ENCODE assay signal across 6 worm cellular contexts in genomic region chrX:6522634-6523070, ce11.
TF ChIP-seq lines count a peak whose summit lies in the region.

No protein-coding gene starts in this region.

TF ChIP-seq in whole organism, L1 larva, 84 proteins besides CTCF, POLR2A, EP300 and RAD21:
- TF ChIP-seq hpl-2 (GFP tag; optimal IDR thresholded peaks at IDR 0.05; lab: Kevin White, UChicago) (peak; percentile 44), zag-1 (tag; optimal IDR thresholded peaks at IDR 0.05; lab: Kevin White, UChicago) (no peak), ceh-90 (tag; optimal IDR thresholded peaks at IDR 0.05; lab: Kevin White, UChicago) (no peak), elt-2 (tag; optimal IDR thresholded peaks at IDR 0.05; lab: Kevin White, UChicago) (peak; percentile 84), nhr-71 (tag; optimal IDR thresholded peaks at IDR 0.05; lab: Kevin White, UChicago) (peak; percentile 26), isw-1 (GFP tag; IDR thresholded peaks at IDR 0.05; lab: Robert Waterston, UW) (no peak), efl-1 (optimal IDR thresholded peaks at IDR 0.05; lab: Kevin White, UChicago) (no peak), efl-1 (GFP tag; optimal IDR thresholded peaks at IDR 0.05 in 1 of 2; lab: Kevin White, UChicago) (peak in 1 of 2 experiments; percentile 30), nhr-90 (tag; optimal IDR thresholded peaks at IDR 0.05; lab: Kevin White, UChicago; ENCODE audit: poor library complexity) (no peak), swsn-7 (tag; optimal IDR thresholded peaks at IDR 0.05; lab: Kevin White, UChicago) (no peak), zip-4 (GFP tag; optimal IDR thresholded peaks at IDR 0.05; lab: Kevin White, UChicago) (no peak), lin-14 (GFP tag; optimal IDR thresholded peaks at IDR 0.05; lab: Kevin White, UChicago) (no peak), unc-86 (tag; optimal IDR thresholded peaks at IDR 0.05; lab: Kevin White, UChicago) (no peak)

TF ChIP-seq in whole organism, L2 larva, 48 proteins besides CTCF, POLR2A, EP300 and RAD21 (continues in another document):
- no peak for TF ChIP-seq dmd-4 (tag; optimal IDR thresholded peaks at IDR 0.05; lab: Kevin White, UChicago)
- no peak for TF ChIP-seq alr-1 (tag; optimal IDR thresholded peaks at IDR 0.05; lab: Kevin White, UChicago)
- TF ChIP-seq ceh-16 (tag; optimal IDR thresholded peaks at IDR 0.05; lab: Kevin White, UChicago), result no peak
- TF ChIP-seq unc-62 (GFP tag; optimal IDR thresholded peaks at IDR 0.05; lab: Kevin White, UChicago), result no peak
- no peak for TF ChIP-seq aly-2 (tag; optimal IDR thresholded peaks at IDR 0.05; lab: Kevin White, UChicago)
- no peak for TF ChIP-seq zag-1 (tag; optimal IDR thresholded peaks at IDR 0.05; lab: Kevin White, UChicago)
- no peak for TF ChIP-seq egl-27 (tag; optimal IDR thresholded peaks at IDR 0.05; lab: Kevin White, UChicago)
- no peak for TF ChIP-seq peb-1 (tag; optimal IDR thresholded peaks at IDR 0.05; lab: Kevin White, UChicago)
- TF ChIP-seq fos-1 (tag; optimal IDR thresholded peaks at IDR 0.05; lab: Kevin White, UChicago), result peak; percentile 37
- TF ChIP-seq nhr-77 (tag; optimal IDR thresholded peaks at IDR 0.05; lab: Kevin White, UChicago), result no peak
- TF ChIP-seq mdl-1 (tag; optimal IDR thresholded peaks at IDR 0.05; lab: Kevin White, UChicago), result no peak
- no peak for TF ChIP-seq unc-55 (GFP tag; optimal IDR thresholded peaks at IDR 0.05; lab: Kevin White, UChicago)
- no peak for TF ChIP-seq lsy-2 (tag; optimal IDR thresholded peaks at IDR 0.05; lab: Kevin White, UChicago)
- no peak for TF ChIP-seq ZK546.5 (tag; optimal IDR thresholded peaks at IDR 0.05; lab: Kevin White, UChicago)
- peak; percentile 22 for TF ChIP-seq crh-2 (tag; optimal IDR thresholded peaks at IDR 0.05; lab: Kevin White, UChicago)
- no peak for TF ChIP-seq nhr-237 (tag; optimal IDR thresholded peaks at IDR 0.05; lab: Kevin White, UChicago)
- TF ChIP-seq ceh-82 (tag; optimal IDR thresholded peaks at IDR 0.05; lab: Kevin White, UChicago), result no peak

TF ChIP-seq in whole organism, L3 larva, 47 proteins besides CTCF, POLR2A, EP300 and RAD21:
- no peak for TF ChIP-seq unc-39 (tag; optimal IDR thresholded peaks at IDR 0.05; lab: Kevin White, UChicago)
- no peak for TF ChIP-seq nhr-23 (tag; optimal IDR thresholded peaks at IDR 0.05; lab: Kevin White, UChicago)
- TF ChIP-seq pqm-1 (tag; optimal IDR thresholded peaks at IDR 0.05; lab: Kevin White, UChicago), result peak; percentile 90
- TF ChIP-seq mml-1 (tag; optimal IDR thresholded peaks at IDR 0.05; lab: Kevin White, UChicago), result no peak
- TF ChIP-seq nhr-237 (tag; optimal IDR thresholded peaks at IDR 0.05; lab: Kevin White, UChicago), result no peak
- TF ChIP-seq snpc-4 (tag; optimal IDR thresholded peaks at IDR 0.05; lab: Kevin White, UChicago), result no peak
- peak; percentile 59 for TF ChIP-seq jun-1 (tag; optimal IDR thresholded peaks at IDR 0.05; lab: Kevin White, UChicago)
- TF ChIP-seq tbx-2 (tag; optimal IDR thresholded peaks at IDR 0.05; lab: Kevin White, UChicago), result no peak
- peak; percentile 15 for TF ChIP-seq ama-1 (optimal IDR thresholded peaks at IDR 0.05; lab: Kevin White, UChicago)
- peak; percentile 93 for TF ChIP-seq elt-2 (tag; optimal IDR thresholded peaks at IDR 0.05; lab: Kevin White, UChicago)
- TF ChIP-seq pha-4 (tag; optimal IDR thresholded peaks at IDR 0.05; lab: Kevin White, UChicago), result peak; percentile 36

TF ChIP-seq in whole organism, L4 larva, 104 proteins besides CTCF, POLR2A, EP300 and RAD21 (continues in another document):
- TF ChIP-seq mdl-1 (tag; optimal IDR thresholded peaks at IDR 0.05; lab: Kevin White, UChicago), result no peak
- TF ChIP-seq pha-4 (GFP tag; IDR thresholded peaks at IDR 0.05; lab: Robert Waterston, UW), result 0 out of 2 replicates have a peak, but pooled peaks have one; percentile 36
- TF ChIP-seq pha-4 (tag; optimal IDR thresholded peaks at IDR 0.05; lab: Kevin White, UChicago), result no peak
- TF ChIP-seq hlh-11 (tag; optimal IDR thresholded peaks at IDR 0.05; lab: Kevin White, UChicago), result peak; percentile 83
- no peak for TF ChIP-seq nhr-111 (GFP tag; optimal IDR thresholded peaks at IDR 0.05; lab: Kevin White, UChicago)
- no peak for TF ChIP-seq lin-29 (GFP tag; IDR thresholded peaks at IDR 0.05; lab: Robert Waterston, UW)
- TF ChIP-seq arid-1 (GFP tag; conservative IDR thresholded peaks at IDR 0.05; lab: Robert Waterston, UW), result no peak; the same call in 1 of the 2 replicates
- no peak for TF ChIP-seq lim-7 (GFP tag; IDR thresholded peaks at IDR 0.05; lab: Robert Waterston, UW)
- TF ChIP-seq ama-1 (optimal IDR thresholded peaks at IDR 0.05; lab: Kevin White, UChicago), result no peak
- peak; percentile 47 for TF ChIP-seq nhr-48 (tag; optimal IDR thresholded peaks at IDR 0.05; lab: Kevin White, UChicago)
- no peak for TF ChIP-seq F10B5.3 (tag; optimal IDR thresholded peaks at IDR 0.05; lab: Kevin White, UChicago)
- no peak for TF ChIP-seq F37D6.2 (tag; optimal IDR thresholded peaks at IDR 0.05; lab: Kevin White, UChicago)
- no peak for TF ChIP-seq ZK546.5 (tag; optimal IDR thresholded peaks at IDR 0.05; lab: Kevin White, UChicago)
- no peak for TF ChIP-seq Y5F2A.4 (GFP tag; optimal IDR thresholded peaks at IDR 0.05; lab: Kevin White, UChicago)
- no peak for TF ChIP-seq jun-1 (tag; optimal IDR thresholded peaks at IDR 0.05; lab: Kevin White, UChicago)
- no peak for TF ChIP-seq Y105C5A.15 (GFP tag; IDR thresholded peaks at IDR 0.05; lab: Robert Waterston, UW)
- TF ChIP-seq lin-39 (tag; optimal IDR thresholded peaks at IDR 0.05; lab: Kevin White, UChicago), result no peak
- no peak for TF ChIP-seq nhr-6 (tag; optimal IDR thresholded peaks at IDR 0.05; lab: Kevin White, UChicago)
- no peak for TF ChIP-seq ceh-44 (GFP tag; IDR thresholded peaks at IDR 0.05; lab: Robert Waterston, UW)
- TF ChIP-seq ceh-20 (GFP tag; IDR thresholded peaks at IDR 0.05; lab: Robert Waterston, UW), result peak; percentile 38; the same call in 1 of the 2 replicates

TF ChIP-seq in whole organism, late embryonic, 69 proteins besides CTCF, POLR2A, EP300 and RAD21:
- peak; percentile 73 for TF ChIP-seq elt-2 (tag; optimal IDR thresholded peaks at IDR 0.05; lab: Kevin White, UChicago)
- no peak for TF ChIP-seq tbx-7 (tag; optimal IDR thresholded peaks at IDR 0.05; lab: Kevin White, UChicago)
- TF ChIP-seq mec-3 (tag; optimal IDR thresholded peaks at IDR 0.05; lab: Kevin White, UChicago; ENCODE audit: borderline replicate concordance), result no peak
- no peak for TF ChIP-seq Y22D7AL.16 (tag; optimal IDR thresholded peaks at IDR 0.05; lab: Kevin White, UChicago)
TF ChIP-seq in whole organism, late embryonic: peak in this region for 1.

TF ChIP-seq in whole organism, young adult, 124 proteins besides CTCF, POLR2A, EP300 and RAD21 (continues in another document):
- no peak for TF ChIP-seq let-526 (GFP tag; IDR thresholded peaks at IDR 0.05; lab: Robert Waterston, UW)
- TF ChIP-seq cebp-2 (GFP tag; IDR thresholded peaks at IDR 0.05; lab: Robert Waterston, UW), result 0 out of 2 replicates have a peak, but pooled peaks have one; percentile 81
- TF ChIP-seq snpc-1.3 (tag; optimal IDR thresholded peaks at IDR 0.05; lab: Kevin White, UChicago; ENCODE audit: insufficient read depth), result no peak
- peak; percentile 36; the same call in 1 of the 2 replicates for TF ChIP-seq hsf-1 (GFP tag; IDR thresholded peaks at IDR 0.05; lab: Robert Waterston, UW)
- peak; percentile 35; the same call in 1 of the 2 replicates for TF ChIP-seq hmg-1.2 (GFP tag; IDR thresholded peaks at IDR 0.05; lab: Robert Waterston, UW)
- no peak for TF ChIP-seq lsy-27 (tag; optimal IDR thresholded peaks at IDR 0.05; lab: Kevin White, UChicago; ENCODE audit: borderline replicate concordance, insufficient read depth)
- no peak for TF ChIP-seq B0019.2 (GFP tag; conservative IDR thresholded peaks at IDR 0.05; lab: Robert Waterston, UW)
- no peak for TF ChIP-seq sptf-2 (GFP tag; optimal IDR thresholded peaks at IDR 0.05; lab: Kevin White, UChicago)
- no peak for TF ChIP-seq ceh-91 (GFP tag; IDR thresholded peaks at IDR 0.05; lab: Robert Waterston, UW)
- TF ChIP-seq ztf-6 (GFP tag; IDR thresholded peaks at IDR 0.05; lab: Robert Waterston, UW), result no peak
- TF ChIP-seq F52B5.7 (tag; optimal IDR thresholded peaks at IDR 0.05; lab: Kevin White, UChicago), result no peak
- no peak; the same call in 1 of the 2 replicates for TF ChIP-seq egl-44 (GFP tag; IDR thresholded peaks at IDR 0.05; lab: Robert Waterston, UW)
- TF ChIP-seq zim-3 (tag; optimal IDR thresholded peaks at IDR 0.05; lab: Kevin White, UChicago), result no peak
- TF ChIP-seq D2030.7 (GFP tag; IDR thresholded peaks at IDR 0.05; lab: Robert Waterston, UW), result no peak
- TF ChIP-seq nhr-27 (tag; optimal IDR thresholded peaks at IDR 0.05; lab: Kevin White, UChicago), result no peak
- TF ChIP-seq sdz-38 (tag; optimal IDR thresholded peaks at IDR 0.05; lab: Kevin White, UChicago), result no peak
- TF ChIP-seq lin-35 (GFP tag; optimal IDR thresholded peaks at IDR 0.05; lab: Kevin White, UChicago), result no peak
- TF ChIP-seq ama-1 (optimal IDR thresholded peaks at IDR 0.05; lab: Kevin White, UChicago), result peak; percentile 15
- no peak for TF ChIP-seq ama-1 (GFP tag; optimal IDR thresholded peaks at IDR 0.05; lab: Kevin White, UChicago)
- no peak for TF ChIP-seq F57C9.4 (tag; optimal IDR thresholded peaks at IDR 0.05; lab: Kevin White, UChicago)
- TF ChIP-seq rcor-1 (GFP tag; IDR thresholded peaks at IDR 0.05; lab: Robert Waterston, UW), result no peak
- TF ChIP-seq him-1 (tag; optimal IDR thresholded peaks at IDR 0.05; lab: Kevin White, UChicago), result no peak
- TF ChIP-seq madf-3 (GFP tag; IDR thresholded peaks at IDR 0.05; lab: Robert Waterston, UW), result 0 out of 2 replicates have a peak, but pooled peaks have one; percentile 79
- peak; percentile 7 for TF ChIP-seq lin-40 (tag; optimal IDR thresholded peaks at IDR 0.05; lab: Kevin White, UChicago)
- TF ChIP-seq ets-4 (GFP tag; optimal IDR thresholded peaks at IDR 0.05; lab: Kevin White, UChicago), result peak; percentile 41
- no peak for TF ChIP-seq F57A8.1 (GFP tag; optimal IDR thresholded peaks at IDR 0.05; lab: Kevin White, UChicago)
- TF ChIP-seq Y67H2A.10 (GFP tag; conservative IDR thresholded peaks at IDR 0.05; lab: Robert Waterston, UW), result no peak
- no peak for TF ChIP-seq nhr-179 (tag; optimal IDR thresholded peaks at IDR 0.05; lab: Kevin White, UChicago)
- TF ChIP-seq tbp1 (GFP tag; optimal IDR thresholded peaks at IDR 0.05; lab: Kevin White, UChicago), result no peak
- TF ChIP-seq pha-4 (tag; optimal IDR thresholded peaks at IDR 0.05; lab: Kevin White, UChicago), result peak; percentile 8
- TF ChIP-seq ztf-25 (GFP tag; IDR thresholded peaks at IDR 0.05; lab: Robert Waterston, UW), result no peak
- TF ChIP-seq let-607 (tag; optimal IDR thresholded peaks at IDR 0.05; lab: Kevin White, UChicago), result peak; percentile 51 to 59
- no peak for TF ChIP-seq attf-3 (GFP tag; conservative IDR thresholded peaks at IDR 0.05; lab: Robert Waterston, UW)
- TF ChIP-seq pbrm-1 (GFP tag; IDR thresholded peaks at IDR 0.05; lab: Robert Waterston, UW), result peak; percentile 45
- TF ChIP-seq F10E7.11 (tag; optimal IDR thresholded peaks at IDR 0.05; lab: Kevin White, UChicago), result peak; percentile 73
- no peak for TF ChIP-seq ccch-3 (GFP tag; optimal IDR thresholded peaks at IDR 0.05; lab: Kevin White, UChicago)
- TF ChIP-seq madf-6 (GFP tag; IDR thresholded peaks at IDR 0.05; lab: Robert Waterston, UW), result no peak
